Worm (Caenorhabditis elegans): ENCODE data around the gene msp-3.

DNA sequence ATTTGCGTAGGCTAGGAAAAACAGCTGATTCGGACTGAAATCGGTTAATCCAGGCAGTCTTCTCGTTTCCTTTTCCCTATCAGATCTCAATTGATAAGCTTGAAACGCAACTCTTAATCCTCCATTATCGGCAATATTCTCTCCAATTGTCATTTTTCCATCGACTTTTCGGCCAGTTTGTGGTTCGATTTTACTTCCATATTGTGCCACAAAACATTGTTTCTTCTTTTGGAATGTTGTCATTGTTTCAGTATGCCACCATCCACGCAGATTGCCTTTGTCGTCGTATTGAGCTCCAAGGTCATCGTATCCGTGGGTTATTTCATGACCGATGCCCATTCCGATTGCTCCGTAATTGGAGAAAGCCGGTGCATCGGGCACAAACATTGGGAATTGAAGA lies 10.3 kb downstream of the msp-3 start:
- TF ChIP-seq jun-1 (tag; optimal IDR thresholded peaks at IDR 0.05) (no peak), nhr-76 (tag; optimal IDR thresholded peaks at IDR 0.05) (no peak), nhr-12 (tag; optimal IDR thresholded peaks at IDR 0.05) (no peak), tbx-2 (tag; optimal IDR thresholded peaks at IDR 0.05) (no peak), unc-39 (tag; optimal IDR thresholded peaks at IDR 0.05) (no peak), nhr-237 (tag; optimal IDR thresholded peaks at IDR 0.05) (no peak), ceh-82 (tag; optimal IDR thresholded peaks at IDR 0.05) (no peak), ztf-11 (tag; optimal IDR thresholded peaks at IDR 0.05) (no peak)

All from whole organism, L3 larva.